Fruit fly (Drosophila melanogaster) whole organism, embryonic: ENCODE data around the gene CG3071.
A peak's percentile ranks its signal among the peaks of the same experiment; 100 is the strongest.

ENCODE experiments used
- ATbp ChIP-seq: fragments of 200-800 bp; sonication (Bioruptor generic); optimal IDR thresholded peaks from 2 replicates; lab custom pipeline; 2017; ENCODE audit warnings: missing biosample characterization, mild to moderate bottlenecking, missing genetic modification characterization, missing genetic modification reagents
- CG1024 ChIP-seq: fragments of 200-800 bp; sonication (Bioruptor generic); IDR thresholded peaks from 2 replicates; pipeline ENCODE4 v1.3.6; 2022; ENCODE audit warnings: missing biosample characterization, missing genetic modification characterization
- CG10979 ChIP-seq: fragments of 200-800 bp; sonication (Bioruptor generic); optimal IDR thresholded peaks from 2 replicates; lab custom pipeline; 2018; ENCODE audit warnings: missing biosample characterization, mild to moderate bottlenecking, missing genetic modification characterization, moderate library complexity
- CG11398 ChIP-seq: fragments of 200-800 bp; sonication (Bioruptor generic); optimal IDR thresholded peaks from 2 replicates; lab custom pipeline; 2016; ENCODE audit warnings: missing biosample characterization, missing genetic modification characterization
- CG11696 ChIP-seq: fragments of 200-800 bp; sonication (Bioruptor generic); IDR thresholded peaks from 2 replicates; pipeline ENCODE4 v1.3.6; 2022; ENCODE audit warnings: missing biosample characterization, missing genetic modification characterization
- CG12104 ChIP-seq: fragments of 200-800 bp; sonication (Bioruptor generic); optimal IDR thresholded peaks from 3 replicates; lab custom pipeline; 2016; ENCODE audit warnings: missing biosample characterization, missing genetic modification characterization
- CG14014 ChIP-seq: fragments of 200-800 bp; sonication (Bioruptor generic); IDR thresholded peaks from 2 replicates; pipeline ENCODE4 v1.3.6; 2022; ENCODE audit warnings: missing biosample characterization, missing genetic modification characterization
- CG14710 ChIP-seq: fragments of 200-800 bp; sonication (Bioruptor generic); optimal IDR thresholded peaks from 3 replicates; lab custom pipeline; 2019; ENCODE audit warnings: missing biosample characterization, mild to moderate bottlenecking, missing genetic modification characterization, moderate library complexity
- CG15073 ChIP-seq: fragments of 200-800 bp; sonication (Bioruptor generic); optimal IDR thresholded peaks from 2 replicates; lab custom pipeline; 2016; ENCODE audit warnings: missing biosample characterization, missing genetic modification characterization
- CG1647 ChIP-seq: fragments of 200-800 bp; sonication (Bioruptor generic); optimal IDR thresholded peaks from 3 replicates; lab custom pipeline; 2016; ENCODE audit warnings: missing biosample characterization, missing genetic modification characterization
- CG18599 ChIP-seq: fragments of 200-800 bp; sonication (Bioruptor generic); optimal IDR thresholded peaks from 3 replicates; lab custom pipeline; 2017; ENCODE audit warnings: missing biosample characterization, missing genetic modification characterization, mild to moderate bottlenecking, moderate library complexity, missing genetic modification reagents
- CG18619 ChIP-seq: fragments of 200-800 bp; sonication (Bioruptor generic); optimal IDR thresholded peaks from 3 replicates; lab custom pipeline; 2017; ENCODE audit warnings: missing biosample characterization, mild to moderate bottlenecking, missing genetic modification characterization
- CG2120 ChIP-seq: fragments of 200-800 bp; sonication (Bioruptor generic); optimal IDR thresholded peaks from 3 replicates; lab custom pipeline; 2016; ENCODE audit warnings: missing biosample characterization, missing genetic modification characterization
- CG2129 ChIP-seq: fragments of 200-800 bp; sonication (Bioruptor generic); IDR thresholded peaks from 2 replicates; pipeline ENCODE4 v1.3.6; 2022; ENCODE audit warnings: missing biosample characterization, missing genetic modification characterization; ENCODE audit not compliant: partially characterized antibody
- CG2875 ChIP-seq: fragments of 200-800 bp; sonication (Bioruptor generic); optimal IDR thresholded peaks from 2 replicates; lab custom pipeline; 2017; ENCODE audit warnings: missing biosample characterization, mild to moderate bottlenecking, missing genetic modification characterization, missing genetic modification reagents
- CG3281 ChIP-seq: fragments of 200-800 bp; sonication (Bioruptor generic); optimal IDR thresholded peaks from 3 replicates; lab custom pipeline; 2017; ENCODE audit warnings: missing biosample characterization, mild to moderate bottlenecking, missing genetic modification characterization
- CG3995 ChIP-seq: fragments of 200-800 bp; sonication (Bioruptor generic); optimal IDR thresholded peaks from 3 replicates; lab custom pipeline; 2016; ENCODE audit warnings: missing biosample characterization, missing genetic modification characterization
- CG4424 ChIP-seq: fragments of 200-800 bp; sonication (Bioruptor generic); optimal IDR thresholded peaks from 3 replicates; lab custom pipeline; 2016; ENCODE audit warnings: missing biosample characterization, missing genetic modification characterization
- CG4707 ChIP-seq: fragments of 200-800 bp; sonication (Bioruptor generic); optimal IDR thresholded peaks from 2 replicates; lab custom pipeline; 2018; ENCODE audit warnings: missing biosample characterization, mild to moderate bottlenecking, missing genetic modification characterization, moderate library complexity
- CG4854 ChIP-seq: fragments of 200-800 bp; sonication (Bioruptor generic); optimal IDR thresholded peaks from 2 replicates; lab custom pipeline; 2016; ENCODE audit warnings: missing biosample characterization, missing genetic modification characterization, inconsistent platforms
- CG8765 ChIP-seq: fragments of 200-800 bp; sonication (Bioruptor generic); IDR thresholded peaks from 2 replicates; pipeline ENCODE4 v1.3.6; 2022; ENCODE audit warnings: missing biosample characterization, missing genetic modification characterization
- CG8924 ChIP-seq: fragments of 200-800 bp; optimal IDR thresholded peaks from 3 replicates; lab custom pipeline; 2019; ENCODE audit warnings: missing biosample characterization, mild to moderate bottlenecking, missing genetic modification characterization, moderate library complexity
- CTCF ChIP-seq: fragments of 200-800 bp; sonication (Bioruptor generic); optimal IDR thresholded peaks from 2 replicates; lab custom pipeline; 2017; ENCODE audit warnings: missing biosample characterization, mild to moderate bottlenecking, missing genetic modification characterization, moderate library complexity
- Dll ChIP-seq: fragments of 200-800 bp; sonication (Bioruptor generic); IDR thresholded peaks from 4 replicates; pipeline ENCODE4 v1.3.6; 2022; ENCODE audit warnings: missing biosample characterization, missing genetic modification characterization; ENCODE audit not compliant: partially characterized antibody
- Doc2 ChIP-seq: fragments of 200-800 bp; sonication (Bioruptor generic); IDR thresholded peaks from 2 replicates; pipeline ENCODE4 v1.3.6; 2022; ENCODE audit warnings: missing biosample characterization, missing genetic modification characterization
- Elba2 ChIP-seq: fragments of 200-800 bp; sonication (Bioruptor generic); optimal IDR thresholded peaks from 3 replicates; lab custom pipeline; 2016; ENCODE audit warnings: missing biosample characterization, missing genetic modification characterization
- Fer2 ChIP-seq: fragments of 200-800 bp; sonication (Bioruptor generic); optimal IDR thresholded peaks from 2 replicates; lab custom pipeline; 2018; ENCODE audit warnings: missing biosample characterization, mild to moderate bottlenecking, missing genetic modification characterization, moderate library complexity
- Hr39 ChIP-seq: fragments of >200 bp; optimal IDR thresholded peaks from 2 replicates; lab custom pipeline; 2017
- MTF-1 ChIP-seq: fragments of 200-800 bp; sonication (Bioruptor generic); optimal IDR thresholded peaks from 2 replicates; lab custom pipeline; 2018; ENCODE audit warnings: missing biosample characterization, mild to moderate bottlenecking, missing genetic modification characterization, borderline replicate concordance
- Med ChIP-seq: fragments of 200-800 bp; sonication (Bioruptor generic); peaks from one replicate; lab custom pipeline; 2016; ENCODE audit warnings: missing biosample characterization, missing genetic modification characterization, mild to moderate bottlenecking, inconsistent platforms, moderate library complexity
- Side ChIP-seq: fragments of 200-800 bp; sonication (Bioruptor generic); optimal IDR thresholded peaks from 2 replicates; lab custom pipeline; 2016; ENCODE audit warnings: missing biosample characterization, missing genetic modification characterization
- Sox102F ChIP-seq: fragments of 200-800 bp; sonication (Bioruptor generic); optimal IDR thresholded peaks from 2 replicates; lab custom pipeline; 2018; ENCODE audit warnings: missing biosample characterization, mild to moderate bottlenecking, missing genetic modification characterization, moderate library complexity
- Sry-β ChIP-seq: fragments of 200-800 bp; sonication (Bioruptor generic); optimal IDR thresholded peaks from 2 replicates; lab custom pipeline; 2018; ENCODE audit warnings: missing biosample characterization, mild to moderate bottlenecking, missing genetic modification characterization, moderate library complexity
- Tbp ChIP-seq: fragments of >200 bp; optimal IDR thresholded peaks from 2 replicates; lab custom pipeline; 2018; ENCODE audit warnings: missing biosample characterization, missing genetic modification characterization
- ab ChIP-seq: fragments of 200-800 bp; sonication (Bioruptor generic); optimal IDR thresholded peaks from 2 replicates; lab custom pipeline; 2016; ENCODE audit warnings: missing biosample characterization, missing genetic modification characterization
- bbx ChIP-seq: fragments of 200-800 bp; sonication (Bioruptor generic); IDR thresholded peaks from 2 replicates; pipeline ENCODE4 v1.3.6; 2022; ENCODE audit warnings: missing biosample characterization, missing genetic modification characterization; ENCODE audit not compliant: partially characterized antibody
- bowl ChIP-seq: fragments of 200-800 bp; sonication (Bioruptor generic); IDR thresholded peaks from 2 replicates; pipeline ENCODE4 v1.3.6; 2022; ENCODE audit warnings: missing biosample characterization, missing genetic modification characterization
- chinmo ChIP-seq: fragments of 200-800 bp; sonication (Bioruptor generic); IDR thresholded peaks from 4 replicates; pipeline ENCODE4 v1.3.6; 2022; ENCODE audit warnings: missing biosample characterization, missing genetic modification characterization; ENCODE audit not compliant: partially characterized antibody
- crol ChIP-seq: fragments of 200-800 bp; sonication (Bioruptor generic); IDR thresholded peaks from 2 replicates; pipeline ENCODE4 v1.3.6; 2022; ENCODE audit warnings: missing biosample characterization, missing genetic modification characterization
- disco-r ChIP-seq: fragments of 200-800 bp; sonication (Bioruptor generic); optimal IDR thresholded peaks from 2 replicates; lab custom pipeline; 2016; ENCODE audit warnings: missing biosample characterization, missing genetic modification characterization
- dpn ChIP-seq, 2 experiments: fragments of 200-800 bp; sonication (Bioruptor generic); optimal IDR thresholded peaks; 3 replicates each; lab custom pipeline; 2016; ENCODE audit warnings: missing biosample characterization in 2 of 2, missing genetic modification characterization in 2 of 2
- en ChIP-seq: fragments of 200-800 bp; sonication (Bioruptor generic); optimal IDR thresholded peaks from 2 replicates; lab custom pipeline; 2016; ENCODE audit warnings: missing biosample characterization, missing genetic modification characterization
- jigr1 ChIP-seq: fragments of 200-800 bp; sonication (Bioruptor generic); IDR thresholded peaks from 3 replicates; pipeline ENCODE4 v1.3.6; 2022; ENCODE audit warnings: missing biosample characterization, missing genetic modification characterization
- kah ChIP-seq: fragments of 200-800 bp; sonication (Bioruptor generic); optimal IDR thresholded peaks from 2 replicates; lab custom pipeline; 2018; ENCODE audit warnings: missing biosample characterization, mild to moderate bottlenecking, missing genetic modification characterization
- mirr ChIP-seq: fragments of 200-800 bp; sonication (Bioruptor generic); optimal IDR thresholded peaks from 3 replicates; lab custom pipeline; 2018; ENCODE audit warnings: missing biosample characterization, mild to moderate bottlenecking, missing genetic modification characterization
- onecut ChIP-seq: fragments of 200-800 bp; sonication (Bioruptor generic); IDR thresholded peaks from 2 replicates; pipeline ENCODE4 v1.3.6; 2022; ENCODE audit warnings: missing biosample characterization, missing genetic modification characterization
- org-1 ChIP-seq: fragments of 200-800 bp; sonication (Bioruptor generic); optimal IDR thresholded peaks from 2 replicates; lab custom pipeline; 2017; ENCODE audit warnings: missing biosample characterization, missing genetic modification characterization
- pnt ChIP-seq: fragments of 200-800 bp; sonication (Bioruptor generic); optimal IDR thresholded peaks from 3 replicates; lab custom pipeline; 2016; ENCODE audit warnings: missing biosample characterization, missing genetic modification characterization
- wor ChIP-seq: fragments of 200-800 bp; sonication (Bioruptor generic); IDR thresholded peaks from 2 replicates; pipeline ENCODE4 v1.3.6; 2022; ENCODE audit warnings: missing biosample characterization, missing genetic modification characterization
- zfh2 ChIP-seq: fragments of 200-800 bp; sonication (Bioruptor generic); optimal IDR thresholded peaks from 2 replicates; lab custom pipeline; 2016; ENCODE audit warnings: missing biosample characterization, missing genetic modification characterization

Gene CG3071

DNA sequence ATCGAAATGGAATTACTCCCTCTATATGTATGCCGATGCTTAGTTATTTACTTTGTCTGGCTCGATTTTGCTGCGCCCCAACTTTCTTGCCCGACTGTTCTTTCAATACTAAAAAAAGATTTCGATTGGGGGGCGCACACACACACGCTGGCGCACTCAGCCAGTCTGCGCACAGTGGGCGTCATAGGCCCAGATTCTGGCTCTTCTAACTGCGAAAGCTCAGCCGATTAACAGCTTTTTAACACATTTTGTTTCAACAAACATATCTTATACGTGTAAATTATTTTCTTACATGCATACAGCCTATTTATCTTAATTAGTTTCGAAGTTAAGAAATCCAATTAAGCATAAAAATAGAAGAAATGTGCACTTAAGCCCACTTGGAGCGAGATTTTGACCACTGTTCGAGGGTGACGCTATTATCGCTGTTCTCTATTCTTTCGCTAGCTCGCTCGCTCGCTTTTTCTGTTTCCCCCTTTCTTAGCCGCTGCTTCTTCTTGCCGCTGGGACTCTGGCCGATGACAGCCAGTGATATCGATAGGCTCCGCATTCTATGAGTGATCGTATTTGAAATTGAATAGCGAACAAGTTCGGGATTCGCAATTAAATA is 40.4 kb upstream of the CG3071 start, which contains the start of gene Vinc (continued):
- TF ChIP-seq CG11696 (GFP tag; lab: Robert Waterston, UW) (0 out of 2 replicates have a peak, but pooled peaks have one; percentile 16), Sox102F (GFP tag; lab: Kevin White, UChicago) (no peak), kah (GFP tag; lab: Kevin White, UChicago) (peak; percentile 79), Fer2 (tag; lab: Kevin White, UChicago) (peak; percentile 87), Sry-β (GFP tag; lab: Kevin White, UChicago) (peak; percentile 53), bbx (GFP tag; lab: Robert Waterston, UW) (peak; percentile 68), Doc2 (no peak), CG3281 (GFP tag; lab: Kevin White, UChicago) (peak; percentile 95), CG14014 (GFP tag; lab: Robert Waterston, UW) (peak; percentile 87), crol (GFP tag; lab: Robert Waterston, UW) (peak; percentile 12; the same call in 1 of the 2 replicates), CG2875 (GFP tag; lab: Kevin White, UChicago) (peak; percentile 26), Dll (GFP tag; lab: Robert Waterston, UW) (peak; percentile 50; the same call in 2 of the 4 replicates), CG18619 (GFP tag; lab: Kevin White, UChicago) (peak; percentile 83), CG8765 (GFP tag; lab: Robert Waterston, UW) (peak; percentile 50; the same call in 1 of the 2 replicates), chinmo (GFP tag; lab: Robert Waterston, UW) (no peak), CG2129 (GFP tag; lab: Robert Waterston, UW) (no peak), disco-r (GFP tag; lab: Kevin White, UChicago) (peak; percentile 38), CG1647 (peak; percentile 70), CG3995 (peak; percentile 41), Side (peak; percentile 88), en (GFP tag; lab: Kevin White, UChicago) (peak; percentile 82), ab (GFP tag; lab: Kevin White, UChicago) (peak; percentile 35), ATbp (GFP tag; lab: Kevin White, UChicago) (peak; percentile 52), bowl (GFP tag; lab: Robert Waterston, UW) (peak; percentile 41; the same call in 1 of the 2 replicates), dpn (GFP tag; optimal IDR thresholded peaks at IDR 0.05; lab: Kevin White, UChicago) (peak; percentile 79 to 89), onecut (GFP tag; lab: Robert Waterston, UW) (peak; percentile 82), Med (peak; percentile 98), mirr (GFP tag; lab: Kevin White, UChicago) (peak; percentile 91), Hr39 (no peak), CG12104 (GFP tag; lab: Kevin White, UChicago) (peak; percentile 74), Tbp (GFP tag; lab: Kevin White, UChicago) (no peak), Elba2 (GFP tag; lab: Kevin White, UChicago) (no peak), CG1024 (GFP tag; lab: Robert Waterston, UW) (no peak), CG10979 (tag; lab: Kevin White, UChicago) (peak; percentile 89), CG15073 (GFP tag; lab: Kevin White, UChicago) (no peak), CG18599 (GFP tag; lab: Kevin White, UChicago) (peak; percentile 96), MTF-1 (GFP tag; lab: Kevin White, UChicago) (peak; percentile 48), CG14710 (tag; lab: Kevin White, UChicago) (peak; percentile 83), CG8924 (tag; lab: Kevin White, UChicago) (peak; percentile 76), CG4707 (GFP tag; lab: Kevin White, UChicago) (peak; percentile 100), CTCF (peak; percentile 38), CG4424 (GFP tag; lab: Kevin White, UChicago) (peak; percentile 89), CG11398 (peak; percentile 64), org-1 (GFP tag; lab: Kevin White, UChicago) (peak; percentile 53), CG2120 (GFP tag; lab: Kevin White, UChicago) (peak; percentile 85), pnt (GFP tag; lab: Kevin White, UChicago) (peak; percentile 85), wor (GFP tag; lab: Robert Waterston, UW) (peak; percentile 44; the same call in 1 of the 2 replicates), CG4854 (peak; percentile 73), zfh2 (peak; percentile 55), jigr1 (0 out of 3 replicates have a peak, but pooled peaks have one; percentile 40)
